Worm (Caenorhabditis elegans) whole organism, young adult: ENCODE results near the gene srx-111.

ENCODE experiments used
- B0261.1 ChIP-seq: sonication (generic microtip); optimal IDR thresholded peaks from 2 replicates; lab custom pipeline; 2016; ENCODE audit warnings: mild to moderate bottlenecking, missing genetic modification characterization, moderate library complexity, missing compliant biosample characterization
- B0336.3 ChIP-seq: fragments of 200-800 bp; sonication (Bioruptor generic); IDR thresholded peaks from 2 replicates; pipeline ENCODE4 v1.3.6; 2022; ENCODE audit warnings: missing genetic modification characterization, missing compliant biosample characterization
- dpl-1 ChIP-seq: fragments of 150-350 bp; optimal IDR thresholded peaks from 2 replicates; lab custom pipeline; 2014; ENCODE audit warnings: missing biosample characterization, missing genetic modification reagents, missing genetic modification characterization
- hrde-1 ChIP-seq: sonication (generic microtip); optimal IDR thresholded peaks from 2 replicates; lab custom pipeline; 2016; ENCODE audit warnings: missing genetic modification characterization, mild to moderate bottlenecking, missing compliant biosample characterization, moderate library complexity, missing genotype, missing genetic modification reagents, borderline replicate concordance
- lag-1 ChIP-seq: fragments of 200-800 bp; sonication (Bioruptor generic); IDR thresholded peaks from 2 replicates; pipeline ENCODE4 v1.3.6; 2022; ENCODE audit warnings: missing genetic modification reagents, missing genetic modification characterization, missing compliant biosample characterization
- mel-28 ChIP-seq: sonication (generic microtip); optimal IDR thresholded peaks from 2 replicates; lab custom pipeline; 2016; ENCODE audit warnings: borderline replicate concordance, mild to moderate bottlenecking, missing genetic modification characterization, missing compliant biosample characterization
- mes-4 ChIP-seq: sonication (generic microtip); optimal IDR thresholded peaks from 2 replicates; lab custom pipeline; 2016; ENCODE audit warnings: missing genotype, missing genetic modification characterization, missing compliant biosample characterization

- TF ChIP-seq B0261.1 (tag; lab: Kevin White, UChicago) (no peak), lag-1 (GFP tag; lab: Robert Waterston, UW) (no peak), dpl-1 (no peak), B0336.3 (no peak), mes-4 (tag; lab: Kevin White, UChicago) (no peak), mel-28 (tag; lab: Kevin White, UChicago) (no peak), hrde-1 (tag; lab: Kevin White, UChicago) (no peak)
Observed at ce11 chrII:3782309-3783000, 24.9 kb downstream of the srx-111 start, which contains the start of gene T24E12.2.
